Fruit fly (Drosophila melanogaster) whole organism, prepupa: ENCODE data around the gene CG31204.

Experiments used
- CG11762 ChIP-seq: fragments of 200-800 bp; sonication (Bioruptor generic); optimal IDR thresholded peaks from 3 replicates; lab custom pipeline; 2016; ENCODE audit warnings: missing biosample characterization, missing genetic modification characterization; ENCODE audit not compliant: insufficient read depth
- CG1621 ChIP-seq: fragments of 200-800 bp; sonication (Bioruptor generic); optimal IDR thresholded peaks from 3 replicates; lab custom pipeline; 2018; ENCODE audit warnings: missing biosample characterization, mild to moderate bottlenecking, missing genetic modification characterization
- CG3032 ChIP-seq: fragments of 200-800 bp; optimal IDR thresholded peaks from 2 replicates; lab custom pipeline; 2019; ENCODE audit warnings: missing biosample characterization, mild to moderate bottlenecking, missing genetic modification characterization, moderate library complexity
- CG6163 ChIP-seq: fragments of 200-800 bp; sonication (Bioruptor generic); IDR thresholded peaks from 3 replicates; pipeline ENCODE4 v1.3.6; 2022; ENCODE audit warnings: missing biosample characterization, missing genetic modification characterization
- CG6792 ChIP-seq: fragments of 200-800 bp; sonication (Bioruptor generic); optimal IDR thresholded peaks from 3 replicates; lab custom pipeline; 2016; ENCODE audit warnings: missing biosample characterization, missing genetic modification characterization
- ss ChIP-seq, 2 experiments: fragments of 200-800 bp; sonication (Bioruptor generic); optimal IDR thresholded peaks; 2 replicates in 1 of 2; 3 replicates in 1 of 2; lab custom pipeline; 2017 to 2018; ENCODE audit warnings: mild to moderate bottlenecking in 2 of 2, missing biosample characterization in 2 of 2, missing genetic modification characterization in 2 of 2, moderate library complexity in 1 of 2

dm6 chr3R:31342574-31342973 lies 50.8 kb downstream of the CG31204 start:
- TF ChIP-seq ss (GFP tag; optimal IDR thresholded peaks at IDR 0.05; lab: Kevin White, UChicago) (no peak), CG11762 (no peak), CG1621 (tag; lab: Kevin White, UChicago) (no peak), CG3032 (tag; lab: Kevin White, UChicago) (peak; percentile 14), CG6792 (GFP tag; lab: Kevin White, UChicago) (peak; percentile 28), CG6163 (GFP tag; lab: Robert Waterston, UW) (peak; percentile 53; the same call in 1 of the 3 replicates)
